Fruit fly (Drosophila melanogaster) whole organism, adult: ENCODE results near the gene CG34428.
A peak's percentile ranks its signal among the peaks of the same experiment; 100 is the strongest.

Experiments used
- CG11617 ChIP-seq: fragments of 200-800 bp; sonication (Bioruptor generic); optimal IDR thresholded peaks from 2 replicates; lab custom pipeline; 2017; ENCODE audit warnings: mild to moderate bottlenecking, missing biosample characterization, missing genetic modification reagents, missing genetic modification characterization
- CG12768 ChIP-seq: fragments of 200-800 bp; sonication (Bioruptor generic); optimal IDR thresholded peaks from 2 replicates; lab custom pipeline; 2017; ENCODE audit warnings: missing biosample characterization, missing genetic modification characterization, mild to moderate bottlenecking, moderate library complexity, missing genetic modification reagents
- CG14711 ChIP-seq: fragments of 200-800 bp; sonication (Bioruptor generic); optimal IDR thresholded peaks from 2 replicates; lab custom pipeline; 2018; ENCODE audit warnings: missing biosample characterization, mild to moderate bottlenecking, missing genetic modification characterization, moderate library complexity
- CG1620 ChIP-seq: fragments of 200-800 bp; sonication (Bioruptor generic); optimal IDR thresholded peaks from 2 replicates; lab custom pipeline; 2016; ENCODE audit warnings: missing biosample characterization, missing genetic modification characterization
- CG33017 ChIP-seq: fragments of 200-800 bp; sonication (Bioruptor generic); optimal IDR thresholded peaks from 2 replicates; lab custom pipeline; 2018; ENCODE audit warnings: missing biosample characterization, mild to moderate bottlenecking, missing genetic modification characterization, moderate library complexity
- CG5204 ChIP-seq: fragments of 200-800 bp; sonication (Bioruptor generic); optimal IDR thresholded peaks from 2 replicates; lab custom pipeline; 2016; ENCODE audit warnings: missing biosample characterization, missing genetic modification characterization
- CG7045 ChIP-seq: fragments of 200-800 bp; sonication (Bioruptor generic); optimal IDR thresholded peaks from 2 replicates; lab custom pipeline; 2017; ENCODE audit warnings: missing biosample characterization, mild to moderate bottlenecking, missing genetic modification characterization
- CG7101 ChIP-seq: fragments of 200-800 bp; sonication (Bioruptor generic); optimal IDR thresholded peaks from 2 replicates; lab custom pipeline; 2018; ENCODE audit warnings: missing biosample characterization, mild to moderate bottlenecking, missing genetic modification characterization, moderate library complexity
- Clk ChIP-seq: fragments of 200-800 bp; sonication (Bioruptor generic); optimal IDR thresholded peaks from 2 replicates; lab custom pipeline; 2017; ENCODE audit warnings: missing biosample characterization, missing genetic modification characterization
- Crg-1 ChIP-seq: fragments of 200-800 bp; sonication (Bioruptor generic); optimal IDR thresholded peaks from 2 replicates; lab custom pipeline; 2016; ENCODE audit warnings: missing biosample characterization, missing genetic modification characterization
- Hr96 ChIP-seq: fragments of 200-800 bp; sonication (Bioruptor generic); optimal IDR thresholded peaks from 2 replicates; lab custom pipeline; 2016; ENCODE audit warnings: missing biosample characterization, missing genetic modification characterization
- Mnt ChIP-seq: fragments of 200-800 bp; sonication (Bioruptor generic); optimal IDR thresholded peaks from 2 replicates; lab custom pipeline; 2016; ENCODE audit warnings: missing biosample characterization, mild to moderate bottlenecking, missing genetic modification characterization
- bab1 ChIP-seq: fragments of 200-800 bp; sonication (Bioruptor generic); optimal IDR thresholded peaks from 3 replicates; lab custom pipeline; 2019; ENCODE audit warnings: missing biosample characterization, mild to moderate bottlenecking, missing genetic modification characterization, moderate library complexity
- cic ChIP-seq: fragments of 200-800 bp; sonication (Bioruptor generic); optimal IDR thresholded peaks from 2 replicates; lab custom pipeline; 2017; ENCODE audit warnings: missing biosample characterization, mild to moderate bottlenecking, missing genetic modification characterization, moderate library complexity
- cnc ChIP-seq, 2 experiments: fragments of >200 bp; optimal IDR thresholded peaks; 2 replicates each; lab custom pipeline; 2017
- kay ChIP-seq: fragments of 200-800 bp; sonication (Bioruptor generic); peaks from one replicate; lab custom pipeline; 2016; ENCODE audit warnings: missing biosample characterization, missing genetic modification characterization, borderline replicate concordance
- ovo ChIP-seq: fragments of 200-800 bp; sonication (Bioruptor generic); optimal IDR thresholded peaks from 2 replicates; lab custom pipeline; 2016; ENCODE audit warnings: missing biosample characterization, missing genetic modification characterization
- pad ChIP-seq: fragments of 200-800 bp; sonication (Bioruptor generic); optimal IDR thresholded peaks from 3 replicates; lab custom pipeline; 2017; ENCODE audit warnings: missing biosample characterization, missing genetic modification characterization, mild to moderate bottlenecking, moderate library complexity, missing genetic modification reagents
- tj ChIP-seq: fragments of 200-800 bp; sonication (Bioruptor generic); optimal IDR thresholded peaks from 3 replicates; lab custom pipeline; 2017; ENCODE audit warnings: missing biosample characterization, mild to moderate bottlenecking, missing genetic modification characterization, moderate library complexity
- toe ChIP-seq: fragments of 200-800 bp; sonication (Bioruptor generic); optimal IDR thresholded peaks from 2 replicates; lab custom pipeline; 2016; ENCODE audit warnings: missing biosample characterization, missing genetic modification characterization

The CG34428 gene

dm6 chr3L:13026872-13027271 is 34.7 kb upstream of the CG34428 start:
- TF ChIP-seq kay (GFP tag; lab: Kevin White, UChicago), result no peak
- TF ChIP-seq CG5204 (GFP tag; lab: Kevin White, UChicago), result no peak
- no peak for TF ChIP-seq Hr96 (GFP tag; lab: Kevin White, UChicago)
- TF ChIP-seq Crg-1 (GFP tag; lab: Kevin White, UChicago), result no peak
- no peak for TF ChIP-seq bab1
- TF ChIP-seq cnc (optimal IDR thresholded peaks at IDR 0.05; lab: Kevin White, UChicago), result no peak
- no peak for TF ChIP-seq Clk (GFP tag; lab: Kevin White, UChicago)
- TF ChIP-seq CG1620 (GFP tag; lab: Kevin White, UChicago), result no peak
- TF ChIP-seq CG7045, result no peak
- TF ChIP-seq CG14711 (tag; lab: Kevin White, UChicago), result no peak
- TF ChIP-seq cic, result no peak
- TF ChIP-seq toe, result no peak
- TF ChIP-seq ovo (GFP tag; lab: Kevin White, UChicago), result no peak
- no peak for TF ChIP-seq CG12768 (GFP tag; lab: Kevin White, UChicago)

dm6 chr3L:13027333-13027732 is 34.2 kb upstream of the CG34428 start:
- no peak for TF ChIP-seq CG5204 (GFP tag; lab: Kevin White, UChicago)
- TF ChIP-seq toe, result no peak
- no peak for TF ChIP-seq CG12768 (GFP tag; lab: Kevin White, UChicago)
- TF ChIP-seq cnc (optimal IDR thresholded peaks at IDR 0.05; lab: Kevin White, UChicago), result no peak

- TF ChIP-seq CG7045, result no peak
- no peak for TF ChIP-seq cnc (optimal IDR thresholded peaks at IDR 0.05; lab: Kevin White, UChicago)
- TF ChIP-seq toe, result no peak
- no peak for TF ChIP-seq Crg-1 (GFP tag; lab: Kevin White, UChicago)
- no peak for TF ChIP-seq kay (GFP tag; lab: Kevin White, UChicago)
- no peak for TF ChIP-seq Mnt (GFP tag; lab: Kevin White, UChicago)
- no peak for TF ChIP-seq CG33017 (tag; lab: Kevin White, UChicago)
- TF ChIP-seq CG11617, result no peak
- TF ChIP-seq pad (GFP tag; lab: Kevin White, UChicago), result no peak
- TF ChIP-seq tj (GFP tag; lab: Kevin White, UChicago), result no peak
- no peak for TF ChIP-seq CG5204 (GFP tag; lab: Kevin White, UChicago)
- no peak for TF ChIP-seq CG7101 (tag; lab: Kevin White, UChicago)
- TF ChIP-seq cic, result no peak
- TF ChIP-seq ovo (GFP tag; lab: Kevin White, UChicago), result no peak
- no peak for TF ChIP-seq CG1620 (GFP tag; lab: Kevin White, UChicago)
Observed at dm6 chr3L:13028740-13029139, 32.8 kb upstream of the CG34428 start, which contains the start of gene CG17672. TSS of gene CG17672 (plus strand) at chr3L:13028962.

dm6 chr3L:13030055-13030634 is 31.4 kb upstream of the CG34428 start:
- no peak for TF ChIP-seq CG1620 (GFP tag; lab: Kevin White, UChicago)
- TF ChIP-seq tj (GFP tag; lab: Kevin White, UChicago), result peak; percentile 90
- TF ChIP-seq CG33017 (tag; lab: Kevin White, UChicago), result no peak
- TF ChIP-seq bab1, result peak; percentile 36
- TF ChIP-seq CG11617, result no peak

- TF ChIP-seq kay (GFP tag; lab: Kevin White, UChicago) (no peak), CG14711 (tag; lab: Kevin White, UChicago) (no peak), toe (no peak), CG1620 (GFP tag; lab: Kevin White, UChicago) (no peak), pad (GFP tag; lab: Kevin White, UChicago) (no peak), ovo (GFP tag; lab: Kevin White, UChicago) (no peak), bab1 (no peak), cic (no peak), CG7045 (no peak), CG11617 (no peak), CG5204 (GFP tag; lab: Kevin White, UChicago) (no peak), Mnt (GFP tag; lab: Kevin White, UChicago) (no peak), cnc (optimal IDR thresholded peaks at IDR 0.05; lab: Kevin White, UChicago) (no peak)
Observed at dm6 chr3L:13031326-13031725, 30.2 kb upstream of the CG34428 start.

dm6 chr3L:13032085-13032914 is 29.3 kb upstream of the CG34428 start:
- peak; percentile 66 for TF ChIP-seq ovo (GFP tag; lab: Kevin White, UChicago)
- no peak for TF ChIP-seq kay (GFP tag; lab: Kevin White, UChicago)
- no peak for TF ChIP-seq toe
- no peak for TF ChIP-seq CG7101 (tag; lab: Kevin White, UChicago)
- no peak for TF ChIP-seq CG14711 (tag; lab: Kevin White, UChicago)

dm6 chr3L:13032915-13033282 is 28.7 kb upstream of the CG34428 start:
- no peak for TF ChIP-seq CG12768 (GFP tag; lab: Kevin White, UChicago)
- no peak for TF ChIP-seq CG14711 (tag; lab: Kevin White, UChicago)
- no peak for TF ChIP-seq Hr96 (GFP tag; lab: Kevin White, UChicago)
- TF ChIP-seq CG1620 (GFP tag; lab: Kevin White, UChicago), result no peak
- no peak for TF ChIP-seq cic
- no peak for TF ChIP-seq tj (GFP tag; lab: Kevin White, UChicago)
- no peak for TF ChIP-seq Mnt (GFP tag; lab: Kevin White, UChicago)
- TF ChIP-seq CG7101 (tag; lab: Kevin White, UChicago), result no peak
- TF ChIP-seq ovo (GFP tag; lab: Kevin White, UChicago), result no peak
- no peak for TF ChIP-seq CG33017 (tag; lab: Kevin White, UChicago)
- no peak for TF ChIP-seq CG11617
- no peak for TF ChIP-seq Clk (GFP tag; lab: Kevin White, UChicago)
- no peak for TF ChIP-seq CG5204 (GFP tag; lab: Kevin White, UChicago)
- TF ChIP-seq kay (GFP tag; lab: Kevin White, UChicago), result no peak
- no peak for TF ChIP-seq bab1
- no peak for TF ChIP-seq pad (GFP tag; lab: Kevin White, UChicago)
- TF ChIP-seq CG7045, result no peak
- no peak for TF ChIP-seq cnc (optimal IDR thresholded peaks at IDR 0.05; lab: Kevin White, UChicago)
- TF ChIP-seq Crg-1 (GFP tag; lab: Kevin White, UChicago), result no peak
